Fruit fly (Drosophila melanogaster): ENCODE results near the gene Hmx.

The Hmx gene

dm6 chr3R:17566619-17567489 is 8.1 kb downstream of the Hmx start (continued):
- TF ChIP-seq pho (GFP tag; optimal IDR thresholded peaks at IDR 0.05) (no peak), Nf-YB (GFP tag; optimal IDR thresholded peaks at IDR 0.05) (peak; percentile 93), slou (GFP tag; optimal IDR thresholded peaks at IDR 0.05) (no peak), bigmax (GFP tag; optimal IDR thresholded peaks at IDR 0.05) (peak; percentile 70), inv (GFP tag; IDR thresholded peaks at IDR 0.05; ENCODE audit: partially characterized antibody) (no peak), Dfd (GFP tag; optimal IDR thresholded peaks at IDR 0.05) (peak in 1 of 2 experiments; percentile 65), CG10979 (tag; optimal IDR thresholded peaks at IDR 0.05) (no peak), pan (optimal IDR thresholded peaks at IDR 0.05) (no peak), pan (GFP tag; optimal IDR thresholded peaks at IDR 0.05 in 1 of 2, IDR thresholded peaks at IDR 0.05 in 1 of 2) (no peak)

dm6 chr3R:17583658-17584460 is 25.1 kb downstream of the Hmx start:
- TF ChIP-seq wor (GFP tag; IDR thresholded peaks at IDR 0.05) (peak; percentile 23; the same call in 1 of the 2 replicates), CG7357 (GFP tag; IDR thresholded peaks at IDR 0.05) (no peak), Bgb (GFP tag; IDR thresholded peaks at IDR 0.05; ENCODE audit: partially characterized antibody) (no peak), CG10147 (GFP tag; optimal IDR thresholded peaks at IDR 0.05) (no peak), bcd (GFP tag; optimal IDR thresholded peaks at IDR 0.05) (peak; percentile 18), dmrt99B (tag; optimal IDR thresholded peaks at IDR 0.05) (peak; percentile 71), Meics (GFP tag; optimal IDR thresholded peaks at IDR 0.05) (no peak), CG12391 (tag; optimal IDR thresholded peaks at IDR 0.05) (peak; percentile 66), CG4730 (GFP tag; IDR thresholded peaks at IDR 0.05) (no peak), Poxn (GFP tag; IDR thresholded peaks at IDR 0.05) (no peak), CG14441 (GFP tag; IDR thresholded peaks at IDR 0.05) (no peak), CG3847 (GFP tag; IDR thresholded peaks at IDR 0.05) (no peak), CG14050 (GFP tag; IDR thresholded peaks at IDR 0.05) (no peak), ATbp (GFP tag; optimal IDR thresholded peaks at IDR 0.05) (peak; percentile 8), Ssrp (tag; optimal IDR thresholded peaks at IDR 0.05) (peak; percentile 61), CG30431 (GFP tag; optimal IDR thresholded peaks at IDR 0.05) (no peak), CG12299 (tag; optimal IDR thresholded peaks at IDR 0.05) (peak; percentile 4), CG11093 (GFP tag; IDR thresholded peaks at IDR 0.05) (peak; percentile 42; the same call in 1 of the 3 replicates), Hey (tag; optimal IDR thresholded peaks at IDR 0.05) (no peak), CG12236 (GFP tag; optimal IDR thresholded peaks at IDR 0.05) (no peak), CG10462 (GFP tag; optimal IDR thresholded peaks at IDR 0.05) (no peak), CG17359 (tag; optimal IDR thresholded peaks at IDR 0.05) (peak; percentile 61), ken (GFP tag; IDR thresholded peaks at IDR 0.05) (peak; percentile 15; the same call in 1 of the 3 replicates), CG11560 (tag; IDR thresholded peaks at IDR 0.05) (no peak), danr (GFP tag; IDR thresholded peaks at IDR 0.05) (no peak), CG1647 (GFP tag; optimal IDR thresholded peaks at IDR 0.05) (no peak), CG7786 (GFP tag; optimal IDR thresholded peaks at IDR 0.05) (no peak), sob (GFP tag; IDR thresholded peaks at IDR 0.05) (no peak), CG12219 (GFP tag; optimal IDR thresholded peaks at IDR 0.05) (peak; percentile 22), crp (GFP tag; optimal IDR thresholded peaks at IDR 0.05) (no peak), ERR (GFP tag; optimal IDR thresholded peaks at IDR 0.05) (no peak), mam (GFP tag; optimal IDR thresholded peaks at IDR 0.05) (no peak), CG7839 (tag; optimal IDR thresholded peaks at IDR 0.05) (peak; percentile 57), CG2199 (GFP tag; IDR thresholded peaks at IDR 0.05) (no peak), CG4404 (GFP tag; IDR thresholded peaks at IDR 0.05) (peak; percentile 46; the same call in 1 of the 2 replicates), D19B (GFP tag; optimal IDR thresholded peaks at IDR 0.05) (no peak), grn (GFP tag; optimal IDR thresholded peaks at IDR 0.05) (no peak), CG31224 (GFP tag; IDR thresholded peaks at IDR 0.05) (no peak)
